Worm (Caenorhabditis elegans) whole organism, L2 larva: ENCODE results near the gene vnut-1.
A peak's percentile ranks its signal among the peaks of the same experiment; 100 is the strongest.

Experiments
- C34F6.9 ChIP-seq: fragments of 150-350 bp; optimal IDR thresholded peaks from 2 replicates; lab custom pipeline; 2014; ENCODE audit warnings: missing biosample characterization, missing genetic modification characterization
- F13H6.1 ChIP-seq: sonication (generic microtip); optimal IDR thresholded peaks from 2 replicates; lab custom pipeline; 2016; ENCODE audit warnings: missing genetic modification characterization, missing compliant biosample characterization
- R02D3.7 ChIP-seq: fragments of 150-350 bp; optimal IDR thresholded peaks from 2 replicates; lab custom pipeline; 2014; ENCODE audit warnings: missing biosample characterization, missing genetic modification characterization
- Y55F3AM.14 ChIP-seq: fragments of 200-800 bp; sonication (Bioruptor generic); optimal IDR thresholded peaks from 2 replicates; lab custom pipeline; 2018; ENCODE audit warnings: mild to moderate bottlenecking, missing genetic modification characterization, missing compliant biosample characterization
- ZK546.5 ChIP-seq: sonication (generic microtip); optimal IDR thresholded peaks from 2 replicates; lab custom pipeline; 2017; ENCODE audit warnings: missing biosample characterization, missing genetic modification characterization
- alr-1 ChIP-seq: fragments of 150-350 bp; optimal IDR thresholded peaks from 2 replicates; lab custom pipeline; 2014; ENCODE audit warnings: missing biosample characterization, missing genetic modification characterization
- aly-2 ChIP-seq: fragments of 150-350 bp; optimal IDR thresholded peaks from 2 replicates; lab custom pipeline; 2014; ENCODE audit warnings: missing biosample characterization, missing genetic modification characterization
- ama-1 ChIP-seq: fragments of 150-350 bp; optimal IDR thresholded peaks from 2 replicates; lab custom pipeline; 2018; ENCODE audit warnings: inconsistent platforms
- blmp-1 ChIP-seq: sonication (generic microtip); optimal IDR thresholded peaks from 2 replicates; lab custom pipeline; 2017; ENCODE audit warnings: missing genetic modification characterization, mild to moderate bottlenecking, missing compliant biosample characterization, antibody characterized with exemption, moderate library complexity; ENCODE audit not compliant: insufficient read depth
- ceh-82 ChIP-seq: fragments of 150-350 bp; optimal IDR thresholded peaks from 2 replicates; lab custom pipeline; 2014; ENCODE audit warnings: missing biosample characterization, missing genetic modification characterization
- crh-2 ChIP-seq: sonication (generic microtip); optimal IDR thresholded peaks from 2 replicates; lab custom pipeline; 2017; ENCODE audit warnings: missing biosample characterization, missing genetic modification characterization
- dmd-4 ChIP-seq: sonication (generic microtip); optimal IDR thresholded peaks from 2 replicates; lab custom pipeline; 2017; ENCODE audit warnings: missing biosample characterization, missing genetic modification characterization
- egl-27 ChIP-seq: sonication (generic microtip); optimal IDR thresholded peaks from 3 replicates; lab custom pipeline; 2017; ENCODE audit warnings: missing biosample characterization, missing genetic modification reagents, missing genetic modification characterization
- elt-1 ChIP-seq: fragments of 150-350 bp; optimal IDR thresholded peaks from 2 replicates; lab custom pipeline; 2014; ENCODE audit warnings: missing biosample characterization, missing genetic modification characterization
- elt-3 ChIP-seq: sonication (generic microtip); optimal IDR thresholded peaks from 2 replicates; lab custom pipeline; 2017; ENCODE audit warnings: missing biosample characterization, missing genetic modification characterization
- fos-1 ChIP-seq: fragments of 150-350 bp; optimal IDR thresholded peaks from 2 replicates; lab custom pipeline; 2014; ENCODE audit warnings: missing biosample characterization, missing genetic modification characterization
- gmeb-1 ChIP-seq: fragments of 150-350 bp; optimal IDR thresholded peaks from 2 replicates; lab custom pipeline; 2014; ENCODE audit warnings: missing biosample characterization, missing genetic modification characterization
- lin-11 ChIP-seq: fragments of 150-350 bp; sonication (generic microtip); optimal IDR thresholded peaks from 2 replicates; lab custom pipeline; 2014; ENCODE audit warnings: missing biosample characterization, missing genetic modification characterization, inconsistent platforms, mixed read lengths
- lin-13 ChIP-seq: fragments of 150-350 bp; optimal IDR thresholded peaks from 2 replicates; lab custom pipeline; 2014; ENCODE audit warnings: missing biosample characterization, missing genetic modification reagents, missing genetic modification characterization
- lin-39 ChIP-seq: fragments of 150-350 bp; optimal IDR thresholded peaks from 2 replicates; lab custom pipeline; 2014; ENCODE audit warnings: missing biosample characterization, missing genetic modification reagents, missing genetic modification characterization
- lsy-2 ChIP-seq, 2 experiments: fragments of 150-350 bp in 1 of 2; sonication (generic microtip) in 1 of 2; optimal IDR thresholded peaks; 2 replicates each; lab custom pipeline; 2014 to 2017; ENCODE audit warnings: missing biosample characterization in 2 of 2, missing genetic modification characterization in 2 of 2
- mab-5 ChIP-seq: fragments of 150-350 bp; optimal IDR thresholded peaks from 2 replicates; lab custom pipeline; 2014; ENCODE audit warnings: missing biosample characterization, missing genetic modification characterization
- mbf-1 ChIP-seq: sonication (generic microtip); optimal IDR thresholded peaks from 2 replicates; lab custom pipeline; 2017; ENCODE audit warnings: missing biosample characterization, missing genetic modification characterization
- mdl-1 ChIP-seq, 2 experiments: fragments of 150-350 bp in 1 of 2; sonication (generic microtip) in 1 of 2; optimal IDR thresholded peaks; 2 replicates each; lab custom pipeline; 2017; ENCODE audit warnings: missing biosample characterization in 2 of 2, missing genetic modification characterization in 2 of 2
- nhr-10 ChIP-seq: sonication (generic microtip); optimal IDR thresholded peaks from 2 replicates; lab custom pipeline; 2017; ENCODE audit warnings: missing biosample characterization, missing genetic modification characterization
- nhr-11 ChIP-seq: fragments of 150-350 bp; optimal IDR thresholded peaks from 2 replicates; lab custom pipeline; 2014; ENCODE audit warnings: missing biosample characterization, missing genetic modification characterization
- nhr-129 ChIP-seq: fragments of 150-350 bp; optimal IDR thresholded peaks from 2 replicates; lab custom pipeline; 2014; ENCODE audit warnings: missing biosample characterization, missing genetic modification characterization
- nhr-23 ChIP-seq: fragments of 150-350 bp; optimal IDR thresholded peaks from 2 replicates; lab custom pipeline; 2014; ENCODE audit warnings: missing biosample characterization, missing genetic modification reagents, missing genetic modification characterization
- nhr-25 ChIP-seq: fragments of 150-350 bp; sonication (generic microtip); optimal IDR thresholded peaks from 3 replicates; lab custom pipeline; 2014; ENCODE audit warnings: missing biosample characterization, missing genetic modification characterization
- nhr-6 ChIP-seq: fragments of 150-350 bp; optimal IDR thresholded peaks from 2 replicates; lab custom pipeline; 2014; ENCODE audit warnings: missing biosample characterization, missing genetic modification characterization
- sem-4 ChIP-seq: fragments of 150-350 bp; optimal IDR thresholded peaks from 2 replicates; lab custom pipeline; 2014; ENCODE audit warnings: missing biosample characterization, missing genetic modification reagents, missing genetic modification characterization
- skn-1 ChIP-seq: sonication (generic microtip); optimal IDR thresholded peaks from 2 replicates; lab custom pipeline; 2017; ENCODE audit warnings: missing biosample characterization, missing genetic modification characterization
- sma-3 ChIP-seq: sonication (generic microtip); optimal IDR thresholded peaks from 2 replicates; lab custom pipeline; 2016; ENCODE audit warnings: missing genetic modification reagents, missing genetic modification characterization, missing compliant biosample characterization
- sma-9 ChIP-seq, 2 experiments: fragments of 150-350 bp in 1 of 2; sonication (generic microtip) in 1 of 2; optimal IDR thresholded peaks; 2 replicates each; lab custom pipeline; 2014 to 2016; ENCODE audit warnings: missing genetic modification characterization in 2 of 2, mild to moderate bottlenecking in 1 of 2, missing biosample characterization in 1 of 2, missing compliant biosample characterization in 1 of 2, missing genetic modification reagents in 1 of 2, moderate library complexity in 1 of 2
- snpc-4 ChIP-seq: fragments of 150-350 bp; optimal IDR thresholded peaks from 2 replicates; lab custom pipeline; 2014; ENCODE audit warnings: missing biosample characterization, missing genetic modification characterization
- unc-39 ChIP-seq: fragments of 150-350 bp; optimal IDR thresholded peaks from 2 replicates; lab custom pipeline; 2014; ENCODE audit warnings: missing biosample characterization, missing genetic modification characterization
- unc-55 ChIP-seq: fragments of 150-350 bp; sonication (generic microtip); optimal IDR thresholded peaks from 3 replicates; lab custom pipeline; 2014; ENCODE audit warnings: missing biosample characterization, missing genetic modification reagents, missing genetic modification characterization
- unc-62 ChIP-seq: fragments of 150-350 bp; optimal IDR thresholded peaks from 2 replicates; lab custom pipeline; 2014; ENCODE audit warnings: missing biosample characterization, missing genetic modification reagents, missing genetic modification characterization
- zag-1 ChIP-seq: fragments of 150-350 bp; optimal IDR thresholded peaks from 2 replicates; lab custom pipeline; 2014; ENCODE audit warnings: missing biosample characterization, missing genetic modification characterization
- ztf-1 ChIP-seq: fragments of 200-800 bp; sonication (Bioruptor generic); conservative IDR thresholded peaks from 2 replicates; pipeline ENCODE4 v1.3.6; 2022; ENCODE audit warnings: missing genetic modification characterization, missing compliant biosample characterization
- ztf-4 ChIP-seq: fragments of 150-350 bp; optimal IDR thresholded peaks from 2 replicates; lab custom pipeline; 2014; ENCODE audit warnings: missing biosample characterization, missing genetic modification characterization

The vnut-1 gene

ce11 chrII:14523070-14523572 is 33.5 kb downstream of the vnut-1 start, which contains the start of gene btb-20:
TSS of gene btb-20 (minus strand) at chrII:14523522.
- TF ChIP-seq lsy-2 (tag; optimal IDR thresholded peaks at IDR 0.05; lab: Kevin White, UChicago): no peak
- no peak for TF ChIP-seq zag-1 (tag; lab: Kevin White, UChicago)
- no peak for TF ChIP-seq egl-27
- TF ChIP-seq skn-1 (tag; lab: Kevin White, UChicago): no peak
- TF ChIP-seq sma-9 (GFP tag; optimal IDR thresholded peaks at IDR 0.05; lab: Kevin White, UChicago): no peak
- TF ChIP-seq sma-9 (tag; optimal IDR thresholded peaks at IDR 0.05; lab: Kevin White, UChicago): no peak
- no peak for TF ChIP-seq unc-62 (GFP tag; lab: Kevin White, UChicago)
- no peak for TF ChIP-seq sem-4 (tag; lab: Kevin White, UChicago)
- TF ChIP-seq unc-55 (GFP tag; lab: Kevin White, UChicago): no peak
- TF ChIP-seq lin-39 (tag; lab: Kevin White, UChicago): no peak
- no peak for TF ChIP-seq nhr-23 (tag; lab: Kevin White, UChicago)
- TF ChIP-seq nhr-11: no peak
- TF ChIP-seq mdl-1 (tag; optimal IDR thresholded peaks at IDR 0.05; lab: Kevin White, UChicago): no peak
- TF ChIP-seq lin-11 (tag; lab: Kevin White, UChicago): no peak
- no peak for TF ChIP-seq ceh-82 (tag; lab: Kevin White, UChicago)
- TF ChIP-seq ZK546.5 (tag; lab: Kevin White, UChicago): no peak
- TF ChIP-seq nhr-10 (tag; lab: Kevin White, UChicago): no peak
- no peak for TF ChIP-seq ztf-4
- TF ChIP-seq nhr-6 (tag; lab: Kevin White, UChicago): no peak
- TF ChIP-seq elt-1: no peak
- no peak for TF ChIP-seq R02D3.7

DNA sequence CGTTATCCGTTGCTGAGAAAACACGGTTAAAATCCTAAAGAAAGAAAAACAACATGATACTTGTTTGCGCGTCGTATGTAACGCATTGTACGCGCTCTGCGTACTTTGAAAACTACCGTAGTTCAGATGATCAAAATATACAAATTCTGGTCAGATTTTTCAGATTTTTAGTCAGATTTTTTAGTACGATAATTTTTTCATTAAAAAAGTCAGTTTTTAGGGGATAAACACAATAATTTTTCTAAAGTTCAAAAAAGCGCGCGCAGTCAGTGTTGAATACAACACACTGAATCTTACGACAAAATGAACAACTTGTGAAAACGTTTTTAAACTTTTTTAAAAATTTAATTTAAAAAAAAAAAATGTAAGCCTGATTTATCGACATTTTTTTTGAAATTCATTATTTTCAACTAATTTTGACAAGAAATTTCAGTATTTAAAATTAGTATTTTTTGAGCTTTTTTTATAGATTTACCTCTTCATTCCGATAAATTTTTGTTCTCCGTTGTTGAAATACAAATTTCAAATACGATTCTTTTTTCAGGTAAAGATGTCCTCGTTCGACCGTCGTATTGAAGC is 34.1 kb downstream of the vnut-1 start, which contains the start of gene pot-2:
pot-2 (plus strand) TSS at position 529 of the 579 bp plus-strand sequence.
- TF ChIP-seq blmp-1 (tag; lab: Kevin White, UChicago) (no peak), unc-62 (GFP tag; lab: Kevin White, UChicago) (no peak), dmd-4 (tag; lab: Kevin White, UChicago) (no peak), ztf-4 (no peak), mab-5 (no peak), ama-1 (lab: Kevin White, UChicago) (no peak), mbf-1 (tag; lab: Kevin White, UChicago) (no peak), alr-1 (no peak), nhr-23 (tag; lab: Kevin White, UChicago) (no peak), elt-1 (no peak), elt-3 (no peak), nhr-129 (tag; lab: Kevin White, UChicago) (no peak)

DNA sequence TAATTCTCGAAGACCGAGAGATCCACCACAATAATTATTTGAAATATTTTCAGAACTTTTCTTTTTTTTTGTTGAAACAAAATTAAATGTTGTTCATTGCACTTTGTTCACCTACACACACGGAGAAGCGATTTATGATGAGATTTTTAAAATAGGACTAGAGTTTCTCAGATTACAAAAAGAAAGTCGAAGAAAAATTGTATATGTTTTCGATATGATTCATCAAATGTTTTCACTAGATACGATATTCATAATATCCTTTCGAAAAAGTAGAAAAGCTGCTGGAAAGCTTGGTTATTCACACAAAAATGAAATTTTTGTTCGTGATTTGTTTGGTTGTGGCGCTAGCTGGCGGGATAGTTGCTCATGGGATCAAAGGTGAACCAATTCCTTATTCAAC is 35.4 kb downstream of the vnut-1 start, which contains the start of gene F57C2.4:
F57C2.4 (plus strand) TSS at position 301 of the 400 bp plus-strand sequence.
- no peak for TF ChIP-seq ztf-4
- TF ChIP-seq ceh-82 (tag; lab: Kevin White, UChicago): no peak

DNA sequence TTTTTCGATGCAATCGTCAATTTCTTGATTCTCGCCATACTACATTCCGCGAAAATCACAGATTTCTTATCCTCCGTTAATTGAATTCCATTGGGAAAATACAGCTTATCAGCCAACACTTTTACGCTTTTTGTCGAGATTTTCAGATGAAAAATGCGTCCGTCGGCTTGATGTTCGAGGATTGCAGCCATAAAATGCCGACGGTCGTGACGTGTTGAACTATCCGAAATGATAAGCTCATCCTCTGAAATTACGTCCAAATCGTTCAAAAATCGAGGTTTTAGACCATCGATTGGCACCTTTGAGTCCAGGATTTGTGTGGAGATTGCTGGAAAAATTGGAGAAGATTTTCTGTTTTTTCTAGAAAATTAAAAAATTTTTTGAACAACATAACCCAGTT is 37.5 kb downstream of the vnut-1 start:
- no peak for TF ChIP-seq ZK546.5 (tag; lab: Kevin White, UChicago)
- no peak for TF ChIP-seq aly-2 (tag; lab: Kevin White, UChicago)
- no peak for TF ChIP-seq unc-55 (GFP tag; lab: Kevin White, UChicago)
- no peak for TF ChIP-seq nhr-25 (tag; lab: Kevin White, UChicago)
- TF ChIP-seq blmp-1 (tag; lab: Kevin White, UChicago): no peak

ce11 chrII:14528233-14528802 is 38.7 kb downstream of the vnut-1 start, which contains the start of the genes F57C2.5 and spat-1:
TSS of gene F57C2.5 (minus strand) at chrII:14528239.
TSS of gene spat-1 (plus strand) at chrII:14528752.
- TF ChIP-seq skn-1 (tag; lab: Kevin White, UChicago) (no peak), gmeb-1 (tag; lab: Kevin White, UChicago) (peak; percentile 33), Y55F3AM.14 (GFP tag; lab: Kevin White, UChicago) (no peak), dmd-4 (tag; lab: Kevin White, UChicago) (no peak), C34F6.9 (tag; lab: Kevin White, UChicago) (peak; percentile 81), F13H6.1 (tag; lab: Kevin White, UChicago) (peak; percentile 59), nhr-25 (tag; lab: Kevin White, UChicago) (peak; percentile 63), ztf-1 (GFP tag; lab: Robert Waterston, UW) (no peak), mbf-1 (tag; lab: Kevin White, UChicago) (no peak), snpc-4 (peak; percentile 2), lin-13 (GFP tag; lab: Kevin White, UChicago) (peak; percentile 65), lsy-2 (tag; optimal IDR thresholded peaks at IDR 0.05; lab: Kevin White, UChicago) (peak; percentile 82 to 98), nhr-129 (tag; lab: Kevin White, UChicago) (peak; percentile 72), sma-3 (peak; percentile 84), unc-55 (GFP tag; lab: Kevin White, UChicago) (peak; percentile 88), crh-2 (peak; percentile 70), unc-39 (tag; lab: Kevin White, UChicago) (no peak), fos-1 (tag; lab: Kevin White, UChicago) (peak; percentile 46), unc-62 (GFP tag; lab: Kevin White, UChicago) (no peak), lin-39 (tag; lab: Kevin White, UChicago) (no peak), ceh-82 (tag; lab: Kevin White, UChicago) (no peak)
